Fruit fly (Drosophila melanogaster): ENCODE data around the gene Ork1.

Gene Ork1

dm6 chrX:10899232-10899631, 8.2 kb upstream of the Ork1 start, which contains the start of gene CG1582 (continued):
- TF ChIP-seq Bgb (GFP tag; IDR thresholded peaks at IDR 0.05; ENCODE audit: partially characterized antibody) (no peak), CG11247 (GFP tag; IDR thresholded peaks at IDR 0.05) (no peak), trh (GFP tag; optimal IDR thresholded peaks at IDR 0.05) (no peak), fru (optimal IDR thresholded peaks at IDR 0.05) (no peak), CG17328 (GFP tag; IDR thresholded peaks at IDR 0.05) (no peak), row (GFP tag; IDR thresholded peaks at IDR 0.05) (peak; percentile 94), Dfd (GFP tag; optimal IDR thresholded peaks at IDR 0.05) (no peak), CG12769 (tag; optimal IDR thresholded peaks at IDR 0.05) (no peak), BtbVII (GFP tag; optimal IDR thresholded peaks at IDR 0.05) (no peak), CG9876 (GFP tag; optimal IDR thresholded peaks at IDR 0.05) (no peak), CG7372 (GFP tag; IDR thresholded peaks at IDR 0.05) (no peak), Poxn (GFP tag; IDR thresholded peaks at IDR 0.05) (no peak), CG4617 (GFP tag; optimal IDR thresholded peaks at IDR 0.05; ENCODE audit: borderline replicate concordance) (peak; percentile 11), CG10147 (GFP tag; optimal IDR thresholded peaks at IDR 0.05) (peak; percentile 36), Fer2 (tag; optimal IDR thresholded peaks at IDR 0.05) (no peak), Hr78 (GFP tag; optimal IDR thresholded peaks at IDR 0.05) (no peak), CG18764 (GFP tag; optimal IDR thresholded peaks at IDR 0.05) (no peak), CG12236 (GFP tag; optimal IDR thresholded peaks at IDR 0.05) (no peak), CG31441 (GFP tag; IDR thresholded peaks at IDR 0.05) (no peak), CG10462 (GFP tag; optimal IDR thresholded peaks at IDR 0.05) (no peak), grau (tag; optimal IDR thresholded peaks at IDR 0.05) (peak; percentile 50), Rx (GFP tag; IDR thresholded peaks at IDR 0.05) (no peak), CG9437 (GFP tag; optimal IDR thresholded peaks at IDR 0.05) (peak; percentile 44), nom (GFP tag; optimal IDR thresholded peaks at IDR 0.05) (no peak), ac (GFP tag; optimal IDR thresholded peaks at IDR 0.05) (no peak), org-1 (GFP tag; optimal IDR thresholded peaks at IDR 0.05) (no peak), CG13894 (tag; optimal IDR thresholded peaks at IDR 0.05) (no peak), MESR4 (GFP tag; optimal IDR thresholded peaks at IDR 0.05) (no peak), rib (GFP tag; IDR thresholded peaks at IDR 0.05) (no peak), CG3847 (GFP tag; IDR thresholded peaks at IDR 0.05) (peak; percentile 57), dpn (GFP tag; optimal IDR thresholded peaks at IDR 0.05) (peak in 1 of 2 experiments; percentile 23), Atf-2 (GFP tag; optimal IDR thresholded peaks at IDR 0.05) (no peak), Dek (tag; optimal IDR thresholded peaks at IDR 0.05) (peak; percentile 47), CG10959 (GFP tag; IDR thresholded peaks at IDR 0.05) (no peak), CG15011 (GFP tag; optimal IDR thresholded peaks at IDR 0.05) (no peak), CG5245 (GFP tag; optimal IDR thresholded peaks at IDR 0.05) (no peak), peb (GFP tag; IDR thresholded peaks at IDR 0.05) (no peak), CG18599 (GFP tag; optimal IDR thresholded peaks at IDR 0.05) (no peak), CG2889 (GFP tag; IDR thresholded peaks at IDR 0.05) (no peak), CoRest (tag; optimal IDR thresholded peaks at IDR 0.05) (peak; percentile 63), CG11504 (tag; optimal IDR thresholded peaks at IDR 0.05) (no peak), maf-S (GFP tag; optimal IDR thresholded peaks at IDR 0.05) (no peak), salm (tag; optimal IDR thresholded peaks at IDR 0.05) (no peak), gsb (GFP tag; IDR thresholded peaks at IDR 0.05) (no peak), CG8478 (optimal IDR thresholded peaks at IDR 0.05) (no peak), Lhr (GFP tag; optimal IDR thresholded peaks at IDR 0.05) (peak; percentile 11), CG8281 (tag; optimal IDR thresholded peaks at IDR 0.05) (no peak), pita (GFP tag; optimal IDR thresholded peaks at IDR 0.05) (no peak), CG10979 (tag; optimal IDR thresholded peaks at IDR 0.05) (peak; percentile 16), CG15601 (tag; optimal IDR thresholded peaks at IDR 0.05) (peak; percentile 14), Abd-B (GFP tag; optimal IDR thresholded peaks at IDR 0.05) (peak; percentile 13), CTCF (GFP tag; optimal IDR thresholded peaks at IDR 0.05) (no peak), Ets97D (GFP tag; optimal IDR thresholded peaks at IDR 0.05) (peak; percentile 4)

Data from whole organism, embryonic.